Fruit fly (Drosophila melanogaster): ENCODE data around the gene spir.

The spir gene

DNA sequence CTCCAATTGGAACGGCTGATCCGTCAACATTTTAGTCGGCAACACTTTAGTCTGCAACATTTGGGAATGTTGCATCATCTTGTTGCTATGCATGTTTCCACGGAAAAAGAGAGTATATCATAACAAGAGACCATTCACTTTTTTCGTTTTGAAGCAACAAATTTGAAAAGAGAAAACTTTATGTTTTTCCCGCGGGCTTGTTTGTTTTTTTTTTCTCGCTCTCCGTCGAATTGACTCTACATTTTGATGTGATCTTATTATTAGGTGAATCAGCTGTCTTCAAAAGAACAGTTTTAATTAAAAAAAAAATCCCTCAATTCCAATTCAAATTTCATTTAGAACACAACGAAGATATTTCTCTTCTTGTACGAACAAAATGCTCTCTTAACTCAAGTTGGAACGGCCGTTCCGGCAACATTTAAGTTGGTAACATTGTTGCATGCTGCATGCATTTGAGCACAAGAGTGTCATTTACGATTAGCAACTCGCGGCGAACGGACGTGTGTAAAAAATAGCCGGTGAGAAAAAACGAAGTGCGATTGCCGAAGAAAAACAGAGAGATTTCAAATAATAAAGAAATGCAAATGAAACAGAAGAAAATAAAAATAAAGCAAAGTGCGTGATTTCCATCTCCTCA lies at the start of gene spir:
spir (plus strand) TSS at position 469 of the 637 bp plus-strand sequence.
- TF ChIP-seq CG17801 (GFP tag; optimal IDR thresholded peaks at IDR 0.05; ENCODE audit: partially characterized antibody), result peak; percentile 50

DNA sequence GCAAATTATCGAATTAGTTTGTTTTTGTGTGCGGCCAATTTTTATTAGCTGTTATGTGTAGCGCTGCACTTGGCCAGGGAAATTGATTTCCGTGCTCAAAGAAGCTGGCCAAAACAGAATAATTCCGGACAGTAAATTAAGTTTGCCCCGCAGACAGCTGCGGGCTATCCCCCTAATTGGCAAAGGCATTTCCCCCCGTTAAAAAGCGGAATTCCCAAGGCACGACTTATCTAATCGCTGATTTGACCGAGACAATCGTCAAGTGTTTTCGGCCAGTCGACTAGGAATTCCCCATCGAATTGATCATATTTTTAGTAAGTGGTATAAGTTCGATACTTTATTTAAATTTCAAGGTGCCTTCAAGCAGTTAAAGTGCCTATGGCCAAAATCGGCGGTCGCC lies 48.0 kb upstream of the spir start:
- no peak for TF ChIP-seq CG17801 (GFP tag; optimal IDR thresholded peaks at IDR 0.05; ENCODE audit: partially characterized antibody)

DNA sequence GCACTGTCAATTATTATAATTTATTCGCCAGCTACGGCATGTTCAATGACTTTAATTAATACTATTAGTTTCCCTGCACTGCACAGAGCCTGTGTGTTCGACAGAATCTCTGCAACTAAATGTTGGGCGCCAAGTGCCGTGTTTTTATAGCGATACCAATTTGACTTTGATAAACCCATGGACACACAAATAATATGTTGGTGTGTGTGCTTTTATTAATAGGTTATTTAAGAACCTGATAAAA lies 46.8 kb upstream of the spir start, which contains the start of gene CG17570:
CG17570 (minus strand) TSS at position 101 of the 244 bp plus-strand sequence.
- no peak for TF ChIP-seq CG17801 (GFP tag; optimal IDR thresholded peaks at IDR 0.05; ENCODE audit: partially characterized antibody)

DNA sequence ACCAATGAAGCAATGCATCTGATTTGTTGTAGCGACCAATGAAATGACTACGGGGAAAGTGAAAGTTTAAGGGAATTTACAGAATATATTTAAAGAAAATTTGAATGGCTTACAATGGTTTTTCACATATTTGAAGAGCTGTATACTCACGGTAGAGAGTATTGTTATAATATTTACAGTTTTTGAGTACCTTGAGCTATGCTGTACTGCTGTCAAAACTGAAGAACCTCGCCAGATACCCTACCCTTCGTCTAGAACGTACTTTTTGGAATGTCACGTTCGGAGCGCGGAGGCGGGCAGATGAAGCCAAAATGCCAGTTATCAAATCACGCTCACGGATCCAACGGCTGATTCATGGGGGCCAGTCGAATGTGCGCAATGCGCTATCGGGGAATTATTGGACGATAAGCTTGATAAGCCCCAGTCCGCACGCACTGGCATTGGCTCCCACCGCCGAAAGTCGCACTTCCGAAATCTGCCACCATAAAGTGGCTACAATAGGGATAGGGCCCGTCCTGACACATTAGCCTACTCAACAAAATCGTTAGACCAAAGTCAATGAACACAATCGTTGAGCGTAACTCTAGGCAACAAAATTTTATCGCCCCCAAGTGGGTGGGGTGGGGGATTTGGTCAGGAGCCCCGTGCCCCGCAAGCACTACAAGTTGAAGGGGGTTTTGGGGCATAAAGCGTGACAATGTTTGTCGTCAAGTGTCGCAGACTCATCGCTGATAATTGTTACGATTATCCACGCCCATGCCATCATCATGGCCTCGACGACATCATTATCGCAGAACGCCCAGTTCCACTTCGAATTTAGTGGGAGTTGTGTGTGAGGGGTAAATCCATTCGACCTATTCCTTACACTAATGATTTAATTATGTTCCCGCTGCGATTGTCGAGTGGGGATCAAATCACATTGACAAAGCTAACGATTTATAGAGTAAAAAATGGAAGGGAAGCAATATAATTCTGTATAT lies 46.2 kb upstream of the spir start:
- TF ChIP-seq CG17801 (GFP tag; optimal IDR thresholded peaks at IDR 0.05; ENCODE audit: partially characterized antibody), result no peak

DNA sequence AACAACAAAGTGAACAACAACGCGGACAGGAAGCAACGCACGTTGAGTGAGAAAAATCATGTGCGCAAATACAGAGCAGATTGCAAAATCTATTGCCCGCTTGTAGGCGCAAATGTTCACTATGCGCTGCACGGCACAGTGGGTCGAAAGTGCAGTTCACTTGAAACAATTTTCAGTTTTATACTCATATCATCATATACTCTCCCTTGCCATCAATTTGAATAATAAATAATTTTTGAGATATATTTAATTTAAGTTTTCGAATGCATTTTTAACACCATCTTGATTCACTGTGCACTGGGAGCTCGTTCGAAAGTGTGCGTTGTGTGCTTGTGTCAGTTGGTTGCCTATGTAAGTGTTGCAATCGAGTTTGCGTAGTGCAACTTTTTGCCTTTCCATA lies 43.8 kb upstream of the spir start:
- no peak for TF ChIP-seq CG17801 (GFP tag; optimal IDR thresholded peaks at IDR 0.05; ENCODE audit: partially characterized antibody)

DNA sequence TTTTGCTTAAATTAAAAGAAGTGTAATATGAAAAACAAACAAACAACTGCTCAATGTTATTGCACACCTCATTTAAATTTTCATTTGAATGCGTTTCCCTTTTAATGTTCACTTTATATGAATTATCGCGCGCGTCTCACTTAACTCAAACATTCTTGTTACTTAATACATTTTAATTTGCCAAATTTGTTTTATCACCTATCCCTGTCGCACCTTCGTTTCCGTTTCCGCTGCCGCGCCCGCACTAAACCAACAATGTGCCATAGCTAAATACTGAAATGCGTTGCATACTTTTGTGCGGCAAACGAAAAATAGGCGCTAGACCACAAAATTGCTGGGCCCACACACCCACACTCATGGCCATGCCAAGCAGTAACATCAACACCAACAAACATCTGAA lies 23.8 kb upstream of the spir start:
- no peak for TF ChIP-seq CG17801 (GFP tag; optimal IDR thresholded peaks at IDR 0.05; ENCODE audit: partially characterized antibody)

DNA sequence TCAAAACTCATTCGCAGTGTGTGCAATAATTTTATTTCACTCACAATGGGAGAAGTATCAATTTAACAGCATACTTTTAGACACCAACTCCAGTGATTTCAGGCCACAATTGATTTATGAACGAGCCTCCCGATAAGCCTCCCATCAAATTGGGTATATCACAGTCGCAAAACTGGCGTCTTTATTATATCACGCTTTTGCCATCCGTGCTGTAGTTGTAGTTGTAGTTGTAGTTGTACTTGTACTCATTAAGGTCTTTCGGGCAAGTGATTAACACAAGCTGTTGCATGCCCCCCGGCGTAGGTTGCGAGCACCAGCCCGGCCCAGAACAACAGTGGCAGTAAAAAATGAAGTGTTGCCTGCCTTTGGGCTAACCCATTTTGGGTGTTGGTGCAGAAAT lies 20.4 kb upstream of the spir start:
- no peak for TF ChIP-seq CG17801 (GFP tag; optimal IDR thresholded peaks at IDR 0.05; ENCODE audit: partially characterized antibody)

DNA sequence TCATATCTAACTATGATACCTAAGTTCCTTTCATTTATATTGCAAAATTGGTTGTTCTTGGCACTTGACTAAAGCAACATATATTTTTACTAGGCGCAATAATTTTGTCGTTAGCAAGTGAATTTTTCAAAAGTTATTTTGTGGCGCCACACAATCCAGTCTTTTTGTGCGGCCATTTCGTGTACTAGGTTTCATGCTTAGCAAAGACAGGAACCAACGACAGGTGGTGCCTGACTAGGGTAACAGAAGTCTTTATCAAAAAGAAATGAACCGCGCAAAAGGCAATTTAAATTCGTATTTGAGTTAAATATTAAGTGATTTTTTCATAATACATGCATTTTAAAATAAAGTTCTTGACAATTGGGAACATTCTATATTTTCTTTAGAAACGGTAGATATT lies 17.1 kb upstream of the spir start:
- no peak for TF ChIP-seq CG17801 (GFP tag; optimal IDR thresholded peaks at IDR 0.05; ENCODE audit: partially characterized antibody)

DNA sequence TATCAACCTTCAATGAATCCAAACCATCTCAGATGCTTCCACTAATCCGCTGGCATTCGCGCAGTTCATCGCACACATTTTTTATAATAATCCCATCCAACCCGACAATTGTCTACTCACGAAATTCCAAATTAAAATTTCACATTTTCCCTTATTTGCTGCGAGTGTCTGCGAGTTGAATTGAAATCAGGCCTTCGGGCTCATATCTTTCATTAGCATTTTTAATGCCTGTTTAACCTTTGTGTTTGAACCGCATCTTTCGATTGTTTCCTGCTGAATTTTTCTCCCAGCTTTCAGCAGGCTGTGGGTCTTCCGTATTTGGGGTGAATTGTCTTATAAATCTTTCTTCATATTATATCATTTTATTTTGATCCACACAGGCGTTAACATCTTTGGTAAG lies 16.6 kb upstream of the spir start, which contains the start of gene CG12617:
CG12617 (plus strand) TSS at position 301 of the 400 bp plus-strand sequence.
- TF ChIP-seq CG17801 (GFP tag; optimal IDR thresholded peaks at IDR 0.05; ENCODE audit: partially characterized antibody), result no peak

DNA sequence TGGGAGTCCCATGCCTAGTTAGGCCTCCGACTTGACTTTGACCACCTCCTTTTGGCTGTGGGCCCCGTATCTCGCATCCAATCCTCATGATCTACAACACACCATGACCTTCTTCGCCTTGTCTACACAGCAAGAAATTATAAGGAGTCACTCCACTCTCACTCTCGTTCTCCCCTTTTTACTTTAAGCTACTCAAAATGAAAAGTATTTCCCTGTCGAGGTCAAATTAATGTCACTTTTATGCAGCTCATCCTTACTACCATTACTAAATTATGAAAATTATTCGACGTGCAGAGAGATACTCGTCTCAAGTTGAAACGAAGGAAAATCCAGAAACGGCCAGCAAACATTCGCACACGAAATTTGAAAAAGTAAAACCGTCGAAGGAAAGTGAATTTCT lies 15.2 kb upstream of the spir start:
- no peak for TF ChIP-seq CG17801 (GFP tag; optimal IDR thresholded peaks at IDR 0.05; ENCODE audit: partially characterized antibody)

DNA sequence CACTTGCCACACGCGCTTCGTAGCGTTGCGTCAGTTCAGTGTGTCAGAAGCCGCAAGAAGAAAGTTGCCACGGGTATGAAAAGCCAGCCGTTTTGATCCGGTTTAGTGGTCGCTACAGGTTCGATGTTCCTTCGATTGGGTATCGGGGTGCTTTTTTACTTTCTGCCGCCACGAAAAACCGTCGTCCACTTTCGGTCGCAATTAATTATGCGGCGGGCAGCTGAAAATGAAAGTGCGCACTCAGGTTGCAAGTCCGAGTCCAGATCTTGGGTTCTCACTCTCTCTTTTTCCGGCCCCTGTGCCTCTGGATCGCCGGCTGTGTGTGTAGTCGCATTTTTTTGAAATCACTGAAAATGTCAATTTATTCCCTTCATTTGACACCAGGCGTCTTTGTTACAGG lies 14.1 kb upstream of the spir start:
- no peak for TF ChIP-seq CG17801 (GFP tag; optimal IDR thresholded peaks at IDR 0.05; ENCODE audit: partially characterized antibody)

DNA sequence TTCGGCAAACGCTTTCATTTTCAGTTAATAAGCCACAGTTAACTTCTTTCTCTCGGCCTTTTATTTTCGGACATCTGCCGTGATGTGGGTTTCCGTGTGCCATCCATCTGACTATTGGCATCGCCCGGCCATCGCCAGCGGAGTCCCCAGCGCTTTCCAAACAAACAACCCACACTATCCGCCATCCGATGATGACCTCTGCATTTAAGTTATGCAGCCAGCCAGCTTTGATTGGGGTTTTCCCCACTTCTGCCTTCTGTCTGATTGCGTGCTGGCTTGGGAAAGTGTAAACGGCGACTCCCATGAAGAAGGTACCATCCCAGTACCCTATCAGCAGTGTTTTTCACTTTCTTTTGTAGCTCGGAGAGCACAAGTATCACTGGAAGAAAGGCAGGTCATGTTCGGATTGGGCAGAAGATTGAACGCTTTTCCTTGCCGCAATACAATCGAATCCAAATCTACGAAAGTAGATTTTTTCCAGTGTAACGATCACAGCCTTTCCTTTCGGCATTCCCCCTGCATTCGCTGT lies 2.2 kb downstream of the spir start:
- no peak for TF ChIP-seq CG17801 (GFP tag; optimal IDR thresholded peaks at IDR 0.05; ENCODE audit: partially characterized antibody)

DNA sequence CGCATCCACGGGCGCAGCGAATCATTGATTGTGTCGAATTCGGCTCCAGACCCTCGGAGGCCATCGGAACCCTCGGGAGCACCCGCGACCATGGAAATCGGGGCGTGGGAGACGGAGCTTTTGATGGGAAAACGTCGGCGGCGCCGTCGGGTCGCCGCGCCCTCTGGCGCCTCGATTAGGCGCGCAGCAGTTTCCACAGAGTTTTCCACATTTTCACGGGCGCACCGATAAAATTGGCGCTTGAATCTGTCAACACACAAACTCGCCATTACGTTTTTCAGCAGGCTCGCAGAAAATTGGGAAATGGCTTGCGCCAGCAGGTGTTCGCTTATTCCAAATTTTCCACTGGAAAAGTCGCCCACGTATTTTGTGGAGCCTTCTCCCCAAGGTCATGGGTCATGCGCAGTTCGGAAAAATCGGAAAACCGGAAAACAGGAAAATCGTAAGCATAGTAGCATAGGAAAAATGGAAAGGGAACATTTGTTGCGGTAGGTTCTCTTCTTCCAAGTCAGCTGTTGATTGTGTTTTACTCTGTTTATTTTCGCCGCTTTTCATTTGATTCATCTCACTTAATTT lies 3.8 kb downstream of the spir start:
- no peak for TF ChIP-seq CG17801 (GFP tag; optimal IDR thresholded peaks at IDR 0.05; ENCODE audit: partially characterized antibody)

DNA sequence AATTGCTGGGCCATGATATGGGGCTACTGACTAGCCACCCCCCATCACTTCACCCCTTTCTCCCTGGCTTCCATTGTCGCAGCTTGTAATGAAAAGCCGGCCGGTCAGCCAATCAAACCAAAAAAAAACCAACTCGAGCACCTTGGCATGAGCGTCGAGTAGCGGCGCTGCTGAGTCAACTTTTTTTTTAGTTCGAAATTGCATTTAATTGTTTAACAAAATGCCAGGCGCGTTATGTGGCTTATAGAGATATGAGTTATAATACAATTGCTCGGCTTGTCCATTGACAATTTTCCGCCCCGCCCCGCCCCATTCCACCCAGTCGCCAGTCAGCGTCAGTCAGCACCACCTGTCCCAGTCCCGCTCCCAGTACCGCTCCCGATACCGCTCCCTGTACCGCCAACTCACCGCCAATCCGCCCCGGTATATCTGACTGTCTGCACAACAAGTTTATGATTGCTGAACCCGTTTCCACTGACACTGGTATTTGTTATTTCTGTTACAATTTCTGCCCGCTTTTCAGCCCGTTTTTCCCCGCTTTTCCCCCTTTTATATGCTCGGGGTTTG lies 10.3 kb downstream of the spir start:
- no peak for TF ChIP-seq CG17801 (GFP tag; optimal IDR thresholded peaks at IDR 0.05; ENCODE audit: partially characterized antibody)

DNA sequence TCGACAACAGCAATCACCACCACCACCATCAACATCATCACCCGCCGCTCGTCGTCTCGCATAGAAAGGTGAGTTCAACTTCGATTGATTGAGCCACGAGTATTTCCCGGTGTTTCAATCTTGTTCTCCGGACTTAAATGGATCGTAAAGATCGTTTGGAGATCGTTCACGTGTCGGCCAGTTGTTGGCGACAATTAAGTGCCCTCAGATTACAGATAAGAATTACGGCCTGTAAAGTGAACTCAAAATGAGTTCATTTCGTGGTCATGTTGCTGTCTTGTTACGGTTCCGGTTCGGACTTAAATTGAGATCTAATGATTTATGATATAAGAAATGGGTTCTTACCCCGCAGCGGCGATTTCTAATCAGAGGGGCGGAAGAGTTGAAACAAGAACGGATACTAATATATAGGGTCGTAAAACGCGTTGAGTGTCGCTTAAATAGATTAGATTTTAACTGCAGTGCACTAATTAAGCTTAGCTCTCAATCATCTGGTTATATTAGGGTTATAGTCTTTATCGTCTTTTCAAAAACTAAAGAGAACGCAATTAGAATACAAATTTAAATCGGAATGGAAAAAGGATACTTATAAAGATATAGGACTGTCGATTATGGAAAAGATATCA lies 11.1 kb downstream of the spir start:
- no peak for TF ChIP-seq CG17801 (GFP tag; optimal IDR thresholded peaks at IDR 0.05; ENCODE audit: partially characterized antibody)
